Fruit fly (Drosophila melanogaster) whole organism, embryonic: ENCODE data around the gene tho2.
A peak's percentile ranks its signal among the peaks of the same experiment; 100 is the strongest.

ENCODE experiments used
- BEAF-32 ChIP-seq: fragments of 200-800 bp; sonication (Bioruptor generic); optimal IDR thresholded peaks from 3 replicates; lab custom pipeline; 2017; ENCODE audit warnings: missing biosample characterization, missing genetic modification characterization, mild to moderate bottlenecking, moderate library complexity, missing genetic modification reagents
- CG10979 ChIP-seq: fragments of 200-800 bp; sonication (Bioruptor generic); optimal IDR thresholded peaks from 2 replicates; lab custom pipeline; 2018; ENCODE audit warnings: missing biosample characterization, mild to moderate bottlenecking, missing genetic modification characterization, moderate library complexity
- CG12071 ChIP-seq: fragments of 200-800 bp; sonication (Bioruptor generic); optimal IDR thresholded peaks from 3 replicates; lab custom pipeline; 2018; ENCODE audit warnings: missing biosample characterization, mild to moderate bottlenecking, missing genetic modification characterization
- CG12744 ChIP-seq: fragments of 200-800 bp; sonication (Bioruptor generic); optimal IDR thresholded peaks from 2 replicates; lab custom pipeline; 2016; ENCODE audit warnings: missing biosample characterization, missing genetic modification characterization
- CG12942 ChIP-seq: fragments of 200-800 bp; sonication (Bioruptor generic); optimal IDR thresholded peaks from 3 replicates; lab custom pipeline; 2016; ENCODE audit warnings: missing biosample characterization, missing genetic modification characterization
- CG13296 ChIP-seq: fragments of 200-800 bp; sonication (Bioruptor generic); optimal IDR thresholded peaks from 3 replicates; lab custom pipeline; 2018; ENCODE audit warnings: missing biosample characterization, mild to moderate bottlenecking, missing genetic modification characterization
- CG14014 ChIP-seq: fragments of 200-800 bp; sonication (Bioruptor generic); IDR thresholded peaks from 2 replicates; pipeline ENCODE4 v1.3.6; 2022; ENCODE audit warnings: missing biosample characterization, missing genetic modification characterization
- CG1832 ChIP-seq: fragments of 200-800 bp; sonication (Bioruptor generic); optimal IDR thresholded peaks from 2 replicates; lab custom pipeline; 2017; ENCODE audit warnings: missing biosample characterization, mild to moderate bottlenecking, missing genetic modification characterization, inconsistent platforms
- CG2202 ChIP-seq: fragments of 200-800 bp; sonication (Bioruptor generic); optimal IDR thresholded peaks from 2 replicates; lab custom pipeline; 2018; ENCODE audit warnings: missing biosample characterization, mild to moderate bottlenecking, missing genetic modification characterization
- CG31388 ChIP-seq: fragments of 200-800 bp; sonication (Bioruptor generic); optimal IDR thresholded peaks from 2 replicates; lab custom pipeline; 2016; ENCODE audit warnings: missing biosample characterization, missing genetic modification characterization
- CG32532 ChIP-seq: fragments of 200-800 bp; sonication (Bioruptor generic); IDR thresholded peaks from 2 replicates; pipeline ENCODE4 v1.3.6; 2022; ENCODE audit warnings: missing biosample characterization, missing genetic modification characterization
- CG34422 ChIP-seq: fragments of 200-800 bp; sonication (Bioruptor generic); IDR thresholded peaks from 3 replicates; pipeline ENCODE4 v1.3.6; 2022; ENCODE audit warnings: missing biosample characterization, missing genetic modification characterization
- CG3726 ChIP-seq: fragments of 200-800 bp; sonication (Bioruptor generic); IDR thresholded peaks from 3 replicates; pipeline ENCODE4, ENCODE4 v1.3.6; 2022; ENCODE audit warnings: missing biosample characterization, missing genetic modification characterization
- CG4707 ChIP-seq: fragments of 200-800 bp; sonication (Bioruptor generic); optimal IDR thresholded peaks from 2 replicates; lab custom pipeline; 2018; ENCODE audit warnings: missing biosample characterization, mild to moderate bottlenecking, missing genetic modification characterization, moderate library complexity
- CG6765 ChIP-seq: fragments of 200-800 bp; sonication (Bioruptor generic); optimal IDR thresholded peaks from 3 replicates; lab custom pipeline; 2017; ENCODE audit warnings: missing biosample characterization, mild to moderate bottlenecking, missing genetic modification characterization
- CG6791 ChIP-seq: fragments of 200-800 bp; sonication (Bioruptor generic); IDR thresholded peaks from 3 replicates; pipeline ENCODE4 v1.3.6; 2022; ENCODE audit warnings: missing biosample characterization, missing genetic modification characterization; ENCODE audit not compliant: partially characterized antibody
- CG7556 ChIP-seq: fragments of 200-800 bp; sonication (Bioruptor generic); optimal IDR thresholded peaks from 2 replicates; lab custom pipeline; 2017; ENCODE audit warnings: missing biosample characterization, mild to moderate bottlenecking, missing genetic modification characterization
- CG7987 ChIP-seq: fragments of 200-800 bp; sonication (Bioruptor generic); optimal IDR thresholded peaks from 2 replicates; lab custom pipeline; 2018; ENCODE audit warnings: missing biosample characterization, mild to moderate bottlenecking, missing genetic modification characterization, moderate library complexity
- D19B ChIP-seq: fragments of 200-800 bp; sonication (Bioruptor generic); optimal IDR thresholded peaks from 2 replicates; lab custom pipeline; 2017; ENCODE audit warnings: missing biosample characterization, mild to moderate bottlenecking, missing genetic modification characterization
- ERR ChIP-seq: fragments of 200-800 bp; sonication (Bioruptor generic); optimal IDR thresholded peaks from 2 replicates; lab custom pipeline; 2016; ENCODE audit warnings: missing biosample characterization, missing genetic modification characterization
- Fer3 ChIP-seq: fragments of 200-800 bp; sonication (Bioruptor generic); optimal IDR thresholded peaks from 2 replicates; lab custom pipeline; 2018; ENCODE audit warnings: missing biosample characterization, mild to moderate bottlenecking, missing genetic modification characterization, moderate library complexity
- HLHmδ ChIP-seq: fragments of 200-800 bp; sonication (Bioruptor generic); optimal IDR thresholded peaks from 2 replicates; lab custom pipeline; 2018; ENCODE audit warnings: missing biosample characterization, mild to moderate bottlenecking, missing genetic modification characterization, moderate library complexity
- Hr51 ChIP-seq, 2 experiments: fragments of 200-800 bp; sonication (Bioruptor generic); optimal IDR thresholded peaks; 2 replicates in 1 of 2; 3 replicates in 1 of 2; lab custom pipeline; 2016 to 2018; ENCODE audit warnings: missing biosample characterization in 2 of 2, missing genetic modification characterization in 2 of 2, mild to moderate bottlenecking in 1 of 2, moderate library complexity in 1 of 2
- Lhr ChIP-seq: fragments of 200-800 bp; sonication (Bioruptor generic); optimal IDR thresholded peaks from 3 replicates; lab custom pipeline; 2017; ENCODE audit warnings: mild to moderate bottlenecking, missing biosample characterization, missing genetic modification reagents, missing genetic modification characterization
- MBD-R2 ChIP-seq: fragments of 200-800 bp; sonication (Bioruptor generic); IDR thresholded peaks from 2 replicates; pipeline ENCODE4 v1.3.6; 2022; ENCODE audit warnings: missing biosample characterization, missing genetic modification characterization
- MESR4 ChIP-seq: fragments of 200-800 bp; sonication (Bioruptor generic); optimal IDR thresholded peaks from 2 replicates; lab custom pipeline; 2018; ENCODE audit warnings: missing biosample characterization, mild to moderate bottlenecking, missing genetic modification characterization, moderate library complexity
- Mes4 ChIP-seq: fragments of 200-800 bp; sonication (Bioruptor generic); optimal IDR thresholded peaks from 2 replicates; lab custom pipeline; 2016; ENCODE audit warnings: missing biosample characterization, missing genetic modification characterization
- Oaz ChIP-seq: fragments of 200-800 bp; sonication (Bioruptor generic); IDR thresholded peaks from 2 replicates; pipeline ENCODE4 v1.3.6; 2022; ENCODE audit warnings: missing biosample characterization, missing genetic modification characterization
- ap ChIP-seq: fragments of 200-800 bp; sonication (Bioruptor generic); IDR thresholded peaks from 2 replicates; pipeline ENCODE4 v1.3.6; 2022; ENCODE audit warnings: missing biosample characterization, missing genetic modification characterization
- ase ChIP-seq: fragments of 200-800 bp; sonication (Bioruptor generic); IDR thresholded peaks from 3 replicates; pipeline ENCODE4 v1.3.6; 2022; ENCODE audit warnings: missing biosample characterization, missing genetic modification characterization
- dm ChIP-seq: fragments of 200-800 bp; sonication (Bioruptor generic); optimal IDR thresholded peaks from 3 replicates; lab custom pipeline; 2016; ENCODE audit warnings: missing biosample characterization, missing genetic modification characterization
- dpn ChIP-seq, 2 experiments: fragments of 200-800 bp; sonication (Bioruptor generic); optimal IDR thresholded peaks; 3 replicates each; lab custom pipeline; 2016; ENCODE audit warnings: missing biosample characterization in 2 of 2, missing genetic modification characterization in 2 of 2
- ewg ChIP-seq: fragments of 200-800 bp; sonication (Bioruptor generic); optimal IDR thresholded peaks from 3 replicates; lab custom pipeline; 2017; ENCODE audit warnings: mild to moderate bottlenecking, missing biosample characterization, missing genetic modification reagents, missing genetic modification characterization
- fd102C ChIP-seq: fragments of 200-800 bp; sonication (Bioruptor generic); optimal IDR thresholded peaks from 2 replicates; lab custom pipeline; 2018; ENCODE audit warnings: missing biosample characterization, mild to moderate bottlenecking, missing genetic modification characterization, moderate library complexity
- fd96Cb ChIP-seq: fragments of 200-800 bp; sonication (Bioruptor generic); optimal IDR thresholded peaks from 2 replicates; lab custom pipeline; 2018; ENCODE audit warnings: missing biosample characterization, mild to moderate bottlenecking, missing genetic modification characterization, moderate library complexity
- knrl ChIP-seq: fragments of 200-800 bp; sonication (Bioruptor generic); IDR thresholded peaks from 3 replicates; pipeline ENCODE4 v1.3.6; 2022; ENCODE audit warnings: missing biosample characterization, missing genetic modification characterization; ENCODE audit not compliant: partially characterized antibody
- lilli ChIP-seq: fragments of 200-800 bp; sonication (Bioruptor generic); optimal IDR thresholded peaks from 3 replicates; lab custom pipeline; 2016; ENCODE audit warnings: missing biosample characterization, missing genetic modification characterization
- nmo ChIP-seq: fragments of 200-800 bp; sonication (Bioruptor generic); optimal IDR thresholded peaks from 2 replicates; lab custom pipeline; 2018; ENCODE audit warnings: missing biosample characterization, mild to moderate bottlenecking, missing genetic modification characterization, moderate library complexity
- otp ChIP-seq: fragments of 200-800 bp; sonication (Bioruptor generic); IDR thresholded peaks from 3 replicates; pipeline ENCODE4, ENCODE4 v1.3.6; 2022; ENCODE audit warnings: missing biosample characterization, missing genetic modification characterization
- pho ChIP-seq: fragments of 200-800 bp; sonication (Bioruptor generic); optimal IDR thresholded peaks from 2 replicates; lab custom pipeline; 2016; ENCODE audit warnings: missing biosample characterization, missing genetic modification characterization
- pita ChIP-seq: fragments of 200-800 bp; sonication (Bioruptor generic); optimal IDR thresholded peaks from 2 replicates; lab custom pipeline; 2017; ENCODE audit warnings: missing biosample characterization, mild to moderate bottlenecking, missing genetic modification characterization
- ranshi ChIP-seq: fragments of 200-800 bp; sonication (Bioruptor generic); IDR thresholded peaks from 2 replicates; pipeline ENCODE4 v1.3.6; 2022; ENCODE audit warnings: missing biosample characterization, missing genetic modification characterization
- sens ChIP-seq: fragments of 200-800 bp; sonication (Bioruptor generic); peaks from one replicate; lab custom pipeline; 2016; ENCODE audit warnings: missing biosample characterization, missing genetic modification characterization
- tap ChIP-seq: fragments of 200-800 bp; optimal IDR thresholded peaks from 3 replicates; lab custom pipeline; 2019; ENCODE audit warnings: missing biosample characterization, mild to moderate bottlenecking, missing genetic modification characterization, moderate library complexity
- trem ChIP-seq: fragments of 200-800 bp; optimal IDR thresholded peaks from 3 replicates; lab custom pipeline; 2019; ENCODE audit warnings: missing biosample characterization, mild to moderate bottlenecking, missing genetic modification characterization, moderate library complexity
- twi ChIP-seq: fragments of 200-800 bp; optimal IDR thresholded peaks from 2 replicates; lab custom pipeline; 2019; ENCODE audit warnings: missing biosample characterization, mild to moderate bottlenecking, missing genetic modification characterization, moderate library complexity
- vfl ChIP-seq: fragments of 200-800 bp; sonication (Bioruptor generic); optimal IDR thresholded peaks from 2 replicates; lab custom pipeline; 2016; ENCODE audit warnings: missing biosample characterization, missing genetic modification characterization
- vnd ChIP-seq: fragments of 200-800 bp; sonication (Bioruptor generic); IDR thresholded peaks from 3 replicates; pipeline ENCODE4 v1.3.6; 2022; ENCODE audit warnings: missing biosample characterization, missing genetic modification characterization; ENCODE audit not compliant: partially characterized antibody
- wek ChIP-seq: fragments of 200-800 bp; sonication (Bioruptor generic); optimal IDR thresholded peaks from 3 replicates; lab custom pipeline; 2018; ENCODE audit warnings: missing biosample characterization, mild to moderate bottlenecking, missing genetic modification characterization, moderate library complexity
- zf30C ChIP-seq: fragments of 200-800 bp; sonication (Bioruptor generic); optimal IDR thresholded peaks from 3 replicates; lab custom pipeline; 2018; ENCODE audit warnings: missing biosample characterization, mild to moderate bottlenecking, missing genetic modification characterization

The tho2 gene

DNA sequence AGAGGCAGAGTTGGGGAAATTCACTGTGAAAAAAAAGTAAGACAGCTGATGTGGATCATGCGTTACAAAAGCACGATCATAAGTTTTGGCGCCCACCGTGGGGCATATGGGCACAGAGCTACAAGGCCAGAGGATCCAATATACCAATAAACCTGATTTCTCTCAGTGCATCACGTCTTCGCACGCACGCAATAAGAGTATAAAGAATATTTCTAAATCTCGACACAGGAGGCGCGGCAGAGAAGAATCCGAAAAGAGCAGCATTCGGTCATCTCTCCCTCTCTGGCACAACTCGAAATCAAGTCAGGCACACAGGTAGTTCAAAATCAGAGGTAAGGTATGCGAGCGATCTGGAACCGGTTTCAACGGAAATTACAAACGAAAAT is 18.6 kb upstream of the tho2 start (continued):
- peak; percentile 32 for TF ChIP-seq vfl (GFP tag; lab: Kevin White, UChicago)
- TF ChIP-seq knrl: no peak
- TF ChIP-seq fd96Cb: peak; percentile 92
- peak; percentile 91 for TF ChIP-seq CG3726 (GFP tag; lab: Robert Waterston, UW)
- peak; percentile 100 for TF ChIP-seq sens (GFP tag; lab: Kevin White, UChicago)
- peak; percentile 34 for TF ChIP-seq MESR4 (GFP tag; lab: Kevin White, UChicago)
- peak; percentile 90 for TF ChIP-seq fd102C (GFP tag; lab: Kevin White, UChicago)
- peak; percentile 81 for TF ChIP-seq CG12942 (GFP tag; lab: Kevin White, UChicago)
- no peak for TF ChIP-seq CG6765 (GFP tag; lab: Kevin White, UChicago)
- peak; percentile 78 to 92 for TF ChIP-seq Hr51 (GFP tag; optimal IDR thresholded peaks at IDR 0.05; lab: Kevin White, UChicago)
- TF ChIP-seq nmo (GFP tag; lab: Kevin White, UChicago): peak; percentile 93
- TF ChIP-seq ap (GFP tag; lab: Robert Waterston, UW): peak; percentile 90
- TF ChIP-seq CG32532 (GFP tag; lab: Robert Waterston, UW): peak; percentile 90
- TF ChIP-seq pita: no peak
- peak; percentile 73 for TF ChIP-seq Fer3 (tag; lab: Kevin White, UChicago)
- peak; percentile 59 for TF ChIP-seq CG31388 (GFP tag; lab: Kevin White, UChicago)
- peak; percentile 78 to 88 for TF ChIP-seq dpn (GFP tag; optimal IDR thresholded peaks at IDR 0.05; lab: Kevin White, UChicago)
- peak; percentile 98 for TF ChIP-seq zf30C (GFP tag; lab: Kevin White, UChicago)
- TF ChIP-seq ranshi (GFP tag; lab: Robert Waterston, UW): peak; percentile 90
- peak; percentile 65 for TF ChIP-seq wek (GFP tag; lab: Kevin White, UChicago)
- peak; percentile 96 for TF ChIP-seq otp (GFP tag; lab: Robert Waterston, UW)
- TF ChIP-seq BEAF-32: no peak
- peak; percentile 87 for TF ChIP-seq CG14014
- TF ChIP-seq twi (tag; lab: Kevin White, UChicago): peak; percentile 75
- peak; percentile 94 for TF ChIP-seq CG34422 (GFP tag; lab: Robert Waterston, UW)
- peak; percentile 73 for TF ChIP-seq tap (tag; lab: Kevin White, UChicago)
- peak; percentile 83 for TF ChIP-seq Lhr (GFP tag; lab: Kevin White, UChicago)
- peak; percentile 87 for TF ChIP-seq CG7556 (GFP tag; lab: Kevin White, UChicago)
- TF ChIP-seq CG13296: peak; percentile 22
- peak; percentile 56 for TF ChIP-seq ERR
- peak; percentile 16 for TF ChIP-seq HLHmδ (GFP tag; lab: Kevin White, UChicago)
- peak; percentile 61 for TF ChIP-seq CG12071 (GFP tag; lab: Kevin White, UChicago)
- peak; percentile 85 for TF ChIP-seq dm (GFP tag; lab: Kevin White, UChicago)
- peak; percentile 44 for TF ChIP-seq CG1832
- peak; percentile 81 for TF ChIP-seq CG4707 (GFP tag; lab: Kevin White, UChicago)
- peak; percentile 89 for TF ChIP-seq CG2202 (tag; lab: Kevin White, UChicago)
- peak; percentile 90 for TF ChIP-seq trem (tag; lab: Kevin White, UChicago)
- TF ChIP-seq ewg: peak; percentile 85
- TF ChIP-seq Mes4 (GFP tag; lab: Kevin White, UChicago): peak; percentile 95
- TF ChIP-seq MBD-R2 (GFP tag; lab: Robert Waterston, UW): peak; percentile 67; the same call in 1 of the 2 replicates
- TF ChIP-seq CG12744 (GFP tag; lab: Kevin White, UChicago): peak; percentile 64
- TF ChIP-seq CG6791 (GFP tag; lab: Robert Waterston, UW): 0 out of 3 replicates have a peak, but pooled peaks have one; percentile 14
- TF ChIP-seq D19B: peak; percentile 29
- TF ChIP-seq vnd: no peak
- peak; percentile 95 for TF ChIP-seq CG10979 (tag; lab: Kevin White, UChicago)
- TF ChIP-seq pho (GFP tag; lab: Kevin White, UChicago): peak; percentile 81
- peak; percentile 90 for TF ChIP-seq ase (GFP tag; lab: Robert Waterston, UW)
- peak; percentile 57 for TF ChIP-seq CG7987 (GFP tag; lab: Kevin White, UChicago)
- peak; percentile 73 for TF ChIP-seq Oaz (GFP tag; lab: Robert Waterston, UW)
- peak; percentile 82 for TF ChIP-seq lilli (GFP tag; lab: Kevin White, UChicago)
